Worm (Caenorhabditis elegans) whole organism, early embryonic: ENCODE results near the gene wrt-2.

ENCODE experiments used
- F13C5.2 ChIP-seq: sonication (generic microtip); optimal IDR thresholded peaks from 2 replicates; lab custom pipeline; 2017; ENCODE audit warnings: mild to moderate bottlenecking, missing genetic modification characterization, inconsistent platforms, missing compliant biosample characterization
- aly-1 ChIP-seq: sonication (generic microtip); optimal IDR thresholded peaks from 2 replicates; lab custom pipeline; 2016; ENCODE audit warnings: missing genetic modification characterization, missing compliant biosample characterization
- ama-1 ChIP-seq: fragments of 150-350 bp; optimal IDR thresholded peaks from 2 replicates; lab custom pipeline; 2014
- ceh-36 ChIP-seq: sonication (generic microtip); optimal IDR thresholded peaks from 2 replicates; lab custom pipeline; 2016; ENCODE audit warnings: missing genetic modification characterization, inconsistent platforms, missing compliant biosample characterization
- ets-7 ChIP-seq: sonication (generic microtip); optimal IDR thresholded peaks from 2 replicates; lab custom pipeline; 2016; ENCODE audit warnings: missing genotype, missing genetic modification characterization, missing compliant biosample characterization
- hmbx-1 ChIP-seq: sonication (generic microtip); optimal IDR thresholded peaks from 2 replicates; lab custom pipeline; 2016; ENCODE audit warnings: mild to moderate bottlenecking, missing genetic modification characterization, missing compliant biosample characterization
- scrt-1 ChIP-seq: fragments of 200-800 bp; sonication (Bioruptor generic); IDR thresholded peaks from 2 replicates; pipeline ENCODE4 v1.3.6; 2022; ENCODE audit warnings: missing genetic modification characterization, missing compliant biosample characterization
- sea-1 ChIP-seq: fragments of 200-800 bp; sonication (Bioruptor generic); conservative IDR thresholded peaks from 2 replicates; pipeline ENCODE4 v1.3.6; 2022; ENCODE audit warnings: missing genetic modification characterization, missing compliant biosample characterization
- tbx-11 ChIP-seq: fragments of 200-800 bp; sonication (Bioruptor generic); IDR thresholded peaks from 2 replicates; pipeline ENCODE4 v1.3.6; 2022; ENCODE audit warnings: missing genetic modification characterization, missing compliant biosample characterization
- tbx-37 ChIP-seq: fragments of 200-800 bp; sonication (Bioruptor generic); conservative IDR thresholded peaks from 2 replicates; pipeline ENCODE4 v1.3.6; 2022; ENCODE audit warnings: missing genetic modification reagents, missing genetic modification characterization, missing compliant biosample characterization
- tra-4 ChIP-seq: sonication (generic microtip); optimal IDR thresholded peaks from 2 replicates; lab custom pipeline; 2017; ENCODE audit warnings: missing genetic modification characterization, missing compliant biosample characterization

DNA sequence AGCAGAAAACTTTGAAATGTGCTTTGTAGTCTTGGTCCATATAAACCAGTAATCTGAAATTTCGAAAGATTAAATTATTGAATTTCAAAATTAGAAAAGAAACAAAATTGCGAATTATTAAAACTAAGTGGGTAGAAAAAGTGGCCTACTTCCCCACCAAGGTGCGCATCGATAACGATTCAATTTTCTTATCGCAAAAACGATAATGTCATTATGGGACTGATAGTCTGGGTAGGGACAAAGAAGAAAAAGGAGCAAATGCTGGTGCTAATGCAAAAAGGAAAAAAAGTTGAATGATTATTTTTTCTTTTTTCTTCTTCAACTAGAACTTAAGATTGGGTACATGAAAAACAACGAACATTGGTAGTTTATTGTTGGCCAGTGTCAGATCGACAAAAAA lies 16.4 kb upstream of the wrt-2 start, which contains the start of gene gpcp-1:
- TF ChIP-seq scrt-1 (GFP tag; lab: Robert Waterston, UW) (no peak), ama-1 (no peak), sea-1 (GFP tag; lab: Robert Waterston, UW) (no peak), tra-4 (no peak), tbx-37 (GFP tag; lab: Robert Waterston, UW) (no peak), tbx-11 (GFP tag; lab: Robert Waterston, UW) (no peak), ets-7 (tag; lab: Kevin White, UChicago) (no peak), hmbx-1 (tag; lab: Kevin White, UChicago) (no peak), aly-1 (tag; lab: Kevin White, UChicago) (no peak), ceh-36 (tag; lab: Kevin White, UChicago) (no peak), F13C5.2 (tag; lab: Kevin White, UChicago) (no peak)
